Worm (Caenorhabditis elegans): ENCODE results near the gene R02F2.6.

The R02F2.6 gene

ce11 chrIII:5501358-5502287 is 22.9 kb upstream of the R02F2.6 start, which contains the start of gene R02F2.1:
Gene R02F2.1 (plus strand): TSS chrIII:5501885.
- TF ChIP-seq cnd-1 (tag; optimal IDR thresholded peaks at IDR 0.05) (peak; percentile 87), lsy-2 (tag; optimal IDR thresholded peaks at IDR 0.05) (no peak), ces-1 (GFP tag; optimal IDR thresholded peaks at IDR 0.05) (peak; percentile 84), nhr-2 (tag; optimal IDR thresholded peaks at IDR 0.05) (peak; percentile 39), lin-32 (GFP tag; optimal IDR thresholded peaks at IDR 0.05) (peak; percentile 71)

- TF ChIP-seq zip-8 (tag; optimal IDR thresholded peaks at IDR 0.05) (no peak), nhr-237 (tag; optimal IDR thresholded peaks at IDR 0.05) (no peak), ceh-43 (GFP tag; optimal IDR thresholded peaks at IDR 0.05) (no peak), bed-3 (GFP tag; optimal IDR thresholded peaks at IDR 0.05) (no peak), flh-1 (GFP tag; optimal IDR thresholded peaks at IDR 0.05) (no peak), M03D4.4 (tag; optimal IDR thresholded peaks at IDR 0.05) (no peak), unc-62 (GFP tag; optimal IDR thresholded peaks at IDR 0.05) (no peak), ceh-39 (tag; optimal IDR thresholded peaks at IDR 0.05) (no peak), elt-1 (tag; optimal IDR thresholded peaks at IDR 0.05; ENCODE audit: borderline replicate concordance, insufficient read depth) (no peak), snpc-4 (tag; optimal IDR thresholded peaks at IDR 0.05) (no peak)
Measured at ce11 chrIII:5500732-5501131, 22.0 kb upstream of the R02F2.6 start.

ce11 chrIII:5499942-5500341 is 21.2 kb upstream of the R02F2.6 start:
- TF ChIP-seq nhr-76 (tag; optimal IDR thresholded peaks at IDR 0.05) (no peak), nhr-237 (tag; optimal IDR thresholded peaks at IDR 0.05) (no peak), mls-2 (tag; optimal IDR thresholded peaks at IDR 0.05) (no peak), ceh-39 (tag; optimal IDR thresholded peaks at IDR 0.05) (peak; percentile 58), pha-4 (tag; optimal IDR thresholded peaks at IDR 0.05) (no peak), blmp-1 (tag; optimal IDR thresholded peaks at IDR 0.05) (no peak), ces-1 (GFP tag; optimal IDR thresholded peaks at IDR 0.05) (peak; percentile 12), zip-8 (tag; optimal IDR thresholded peaks at IDR 0.05) (no peak), unc-39 (tag; optimal IDR thresholded peaks at IDR 0.05) (no peak)

ce11 chrIII:5498973-5499372 is 20.2 kb upstream of the R02F2.6 start, which contains the start of gene R02F2.9:
Gene R02F2.9 (plus strand): TSS chrIII:5499190.
- TF ChIP-seq ceh-39 (tag; optimal IDR thresholded peaks at IDR 0.05): peak; percentile 51
- no peak for TF ChIP-seq tbx-8 (GFP tag; optimal IDR thresholded peaks at IDR 0.05)
- peak; percentile 76 for TF ChIP-seq ces-1 (GFP tag; optimal IDR thresholded peaks at IDR 0.05)
- no peak for TF ChIP-seq elt-3 (tag; optimal IDR thresholded peaks at IDR 0.05)
- TF ChIP-seq lsy-2 (tag; optimal IDR thresholded peaks at IDR 0.05): peak; percentile 70
- TF ChIP-seq mep-1 (tag; optimal IDR thresholded peaks at IDR 0.05): peak; percentile 21

- TF ChIP-seq zip-8 (tag; optimal IDR thresholded peaks at IDR 0.05): peak; percentile 49
- no peak for TF ChIP-seq nhr-2 (tag; optimal IDR thresholded peaks at IDR 0.05)
Measured at ce11 chrIII:5495168-5495567, 16.4 kb upstream of the R02F2.6 start, which contains the start of gene R02F2.8. Gene R02F2.8 (minus strand): TSS chrIII:5495268.

DNA sequence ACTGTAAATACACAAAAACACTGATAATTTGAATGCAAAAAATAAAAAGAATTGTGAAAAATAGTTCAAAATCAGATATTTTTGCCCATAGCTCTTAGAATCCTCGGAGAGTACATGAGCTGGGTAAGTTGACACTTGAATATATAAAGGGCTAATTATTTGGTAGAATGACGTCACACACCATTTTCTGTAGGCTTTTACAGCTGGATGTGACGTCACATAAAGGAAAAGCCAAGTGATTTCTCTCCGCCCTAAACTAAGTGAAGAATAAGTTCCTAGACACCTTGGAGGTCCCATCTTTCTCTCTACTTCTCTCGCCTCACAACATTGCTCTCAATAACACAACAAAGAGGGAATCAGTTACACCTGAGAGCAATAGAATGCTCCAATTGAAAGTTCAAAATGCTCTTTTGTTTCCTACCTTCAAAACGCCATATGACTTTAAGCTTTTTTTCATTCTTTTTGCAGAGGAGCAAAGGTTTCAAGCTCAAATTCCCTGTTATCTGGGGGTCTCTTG is 8.4 kb upstream of the R02F2.6 start, which contains the start of gene osg-1:
osg-1 (plus strand) TSS at position 467 of the 517 bp plus-strand sequence.
- no peak for TF ChIP-seq lin-32 (GFP tag; optimal IDR thresholded peaks at IDR 0.05)
- peak; percentile 98 for TF ChIP-seq zip-8 (tag; optimal IDR thresholded peaks at IDR 0.05)

ce11 chrIII:5486345-5486744 is 7.6 kb upstream of the R02F2.6 start:
- TF ChIP-seq snpc-4 (tag; optimal IDR thresholded peaks at IDR 0.05) (no peak), ces-1 (GFP tag; optimal IDR thresholded peaks at IDR 0.05) (no peak), unc-62 (GFP tag; optimal IDR thresholded peaks at IDR 0.05) (peak; percentile 60), drap-1 (GFP tag; optimal IDR thresholded peaks at IDR 0.05) (no peak), pha-4 (tag; optimal IDR thresholded peaks at IDR 0.05) (no peak), tbx-8 (GFP tag; optimal IDR thresholded peaks at IDR 0.05) (no peak), hlh-1 (tag; optimal IDR thresholded peaks at IDR 0.05) (peak; percentile 95), ham-2 (GFP tag; optimal IDR thresholded peaks at IDR 0.05) (no peak), nhr-237 (tag; optimal IDR thresholded peaks at IDR 0.05) (no peak), unc-120 (tag; optimal IDR thresholded peaks at IDR 0.05; ENCODE audit: poor library complexity, severe bottlenecking) (peak; percentile 58), lin-32 (GFP tag; optimal IDR thresholded peaks at IDR 0.05) (no peak), nhr-28 (tag; optimal IDR thresholded peaks at IDR 0.05) (no peak)

All from whole organism, mixed stage, embryonic.